Fruit fly (Drosophila melanogaster) whole organism, embryonic: ENCODE results near the gene Cpr65Aw.

Experiments
- Antp ChIP-seq: fragments of 200-800 bp; sonication (Bioruptor generic); optimal IDR thresholded peaks from 3 replicates; lab custom pipeline; 2016; ENCODE audit warnings: missing biosample characterization, missing genetic modification characterization
- CG1024 ChIP-seq: fragments of 200-800 bp; sonication (Bioruptor generic); IDR thresholded peaks from 2 replicates; pipeline ENCODE4 v1.3.6; 2022; ENCODE audit warnings: missing biosample characterization, missing genetic modification characterization
- CG10274 ChIP-seq: fragments of 200-800 bp; sonication (Bioruptor generic); optimal IDR thresholded peaks from 3 replicates; lab custom pipeline; 2017; ENCODE audit warnings: missing biosample characterization, mild to moderate bottlenecking, missing genetic modification characterization
- CG10321 ChIP-seq: fragments of 200-800 bp; sonication (Bioruptor generic); IDR thresholded peaks from 2 replicates; pipeline ENCODE4 v1.3.6; 2022; ENCODE audit warnings: missing biosample characterization, missing genetic modification characterization
- CG10979 ChIP-seq: fragments of 200-800 bp; sonication (Bioruptor generic); optimal IDR thresholded peaks from 2 replicates; lab custom pipeline; 2018; ENCODE audit warnings: missing biosample characterization, mild to moderate bottlenecking, missing genetic modification characterization, moderate library complexity
- CG11504 ChIP-seq: fragments of 200-800 bp; sonication (Bioruptor generic); optimal IDR thresholded peaks from 3 replicates; lab custom pipeline; 2019; ENCODE audit warnings: missing biosample characterization, mild to moderate bottlenecking, missing genetic modification characterization, moderate library complexity
- CG12299 ChIP-seq: fragments of 200-800 bp; sonication (Bioruptor generic); optimal IDR thresholded peaks from 2 replicates; lab custom pipeline; 2018; ENCODE audit warnings: missing biosample characterization, mild to moderate bottlenecking, missing genetic modification characterization
- CG13296 ChIP-seq: fragments of 200-800 bp; sonication (Bioruptor generic); optimal IDR thresholded peaks from 3 replicates; lab custom pipeline; 2018; ENCODE audit warnings: missing biosample characterization, mild to moderate bottlenecking, missing genetic modification characterization
- CG1602 ChIP-seq: fragments of 200-800 bp; sonication (Bioruptor generic); optimal IDR thresholded peaks from 3 replicates; lab custom pipeline; 2016; ENCODE audit warnings: missing biosample characterization, missing genetic modification characterization
- CG17328 ChIP-seq: fragments of 200-800 bp; sonication (Bioruptor generic); IDR thresholded peaks from 2 replicates; pipeline ENCODE4 v1.3.6; 2022; ENCODE audit warnings: missing biosample characterization, missing genetic modification characterization
- CG17802 ChIP-seq: fragments of 200-800 bp; sonication (Bioruptor generic); optimal IDR thresholded peaks from 2 replicates; lab custom pipeline; 2018; ENCODE audit warnings: missing biosample characterization, mild to moderate bottlenecking, missing genetic modification characterization, moderate library complexity
- CG33213 ChIP-seq: fragments of 200-800 bp; sonication (Bioruptor generic); optimal IDR thresholded peaks from 3 replicates; lab custom pipeline; 2016; ENCODE audit warnings: missing biosample characterization, missing genetic modification characterization
- CG3726 ChIP-seq: fragments of 200-800 bp; sonication (Bioruptor generic); IDR thresholded peaks from 3 replicates; pipeline ENCODE4, ENCODE4 v1.3.6; 2022; ENCODE audit warnings: missing biosample characterization, missing genetic modification characterization
- CG3847 ChIP-seq: fragments of 200-800 bp; sonication (Bioruptor generic); IDR thresholded peaks from 2 replicates; pipeline ENCODE4 v1.3.6; 2022; ENCODE audit warnings: missing biosample characterization, missing genetic modification characterization
- CG3995 ChIP-seq: fragments of 200-800 bp; sonication (Bioruptor generic); optimal IDR thresholded peaks from 3 replicates; lab custom pipeline; 2016; ENCODE audit warnings: missing biosample characterization, missing genetic modification characterization
- CG4617 ChIP-seq: fragments of 200-800 bp; sonication (Bioruptor generic); optimal IDR thresholded peaks from 3 replicates; lab custom pipeline; 2016; ENCODE audit warnings: missing biosample characterization, missing genetic modification characterization, borderline replicate concordance
- CG6813 ChIP-seq: fragments of 200-800 bp; sonication (Bioruptor generic); optimal IDR thresholded peaks from 2 replicates; lab custom pipeline; 2017; ENCODE audit warnings: missing biosample characterization, missing genetic modification characterization, mild to moderate bottlenecking, moderate library complexity, missing genetic modification reagents
- CG6854 ChIP-seq: fragments of 200-800 bp; sonication (Bioruptor generic); optimal IDR thresholded peaks from 3 replicates; lab custom pipeline; 2017; ENCODE audit warnings: missing biosample characterization, mild to moderate bottlenecking, missing genetic modification characterization
- CG7745 ChIP-seq: fragments of 200-800 bp; sonication (Bioruptor generic); optimal IDR thresholded peaks from 2 replicates; lab custom pipeline; 2018; ENCODE audit warnings: missing biosample characterization, mild to moderate bottlenecking, missing genetic modification characterization, moderate library complexity
- CG7839 ChIP-seq: fragments of 200-800 bp; sonication (Bioruptor generic); optimal IDR thresholded peaks from 3 replicates; lab custom pipeline; 2018; ENCODE audit warnings: missing biosample characterization, mild to moderate bottlenecking, missing genetic modification characterization, moderate library complexity
- CG8290 ChIP-seq, 3 experiments: fragments of 200-800 bp; sonication (Bioruptor generic); optimal IDR thresholded peaks; 2 replicates each; lab custom pipeline; 2016 to 2019; ENCODE audit warnings: missing biosample characterization in 3 of 3, missing genetic modification characterization in 3 of 3, mild to moderate bottlenecking in 2 of 3, moderate library complexity in 1 of 3
- Camta ChIP-seq: fragments of 200-800 bp; sonication (Bioruptor generic); optimal IDR thresholded peaks from 2 replicates; lab custom pipeline; 2016; ENCODE audit warnings: missing biosample characterization, missing genetic modification characterization
- Chrac-16 ChIP-seq: fragments of 200-800 bp; sonication (Bioruptor generic); optimal IDR thresholded peaks from 3 replicates; lab custom pipeline; 2016; ENCODE audit warnings: missing biosample characterization, missing genetic modification characterization
- Dek ChIP-seq: fragments of 200-800 bp; sonication (Bioruptor generic); optimal IDR thresholded peaks from 3 replicates; lab custom pipeline; 2019; ENCODE audit warnings: missing biosample characterization, mild to moderate bottlenecking, missing genetic modification characterization, moderate library complexity
- Doc3 ChIP-seq: fragments of 200-800 bp; sonication (Bioruptor generic); IDR thresholded peaks from 3 replicates; pipeline ENCODE4 v1.3.6; 2022; ENCODE audit warnings: missing biosample characterization, missing genetic modification characterization; ENCODE audit not compliant: partially characterized antibody
- Drgx ChIP-seq: fragments of 200-800 bp; sonication (Bioruptor generic); IDR thresholded peaks from 2 replicates; pipeline ENCODE4 v1.3.6; 2022; ENCODE audit warnings: missing biosample characterization, missing genetic modification characterization
- Hand ChIP-seq: fragments of 200-800 bp; sonication (Bioruptor generic); optimal IDR thresholded peaks from 2 replicates; lab custom pipeline; 2017; ENCODE audit warnings: mild to moderate bottlenecking, missing biosample characterization, missing genetic modification reagents, missing genetic modification characterization
- NFAT ChIP-seq: fragments of 200-800 bp; sonication (Bioruptor generic); IDR thresholded peaks from 2 replicates; pipeline ENCODE4 v1.3.6; 2022; ENCODE audit warnings: missing biosample characterization, missing genetic modification characterization
- Neu2 ChIP-seq: fragments of 200-800 bp; sonication (Bioruptor generic); optimal IDR thresholded peaks from 3 replicates; lab custom pipeline; 2016; ENCODE audit warnings: missing biosample characterization, missing genetic modification characterization, borderline replicate concordance
- Nf-YB ChIP-seq: fragments of 200-800 bp; sonication (Bioruptor generic); optimal IDR thresholded peaks from 3 replicates; lab custom pipeline; 2019; ENCODE audit warnings: missing biosample characterization, mild to moderate bottlenecking, missing genetic modification characterization, moderate library complexity
- Oaz ChIP-seq: fragments of 200-800 bp; sonication (Bioruptor generic); IDR thresholded peaks from 2 replicates; pipeline ENCODE4 v1.3.6; 2022; ENCODE audit warnings: missing biosample characterization, missing genetic modification characterization
- Sox102F ChIP-seq: fragments of 200-800 bp; sonication (Bioruptor generic); optimal IDR thresholded peaks from 2 replicates; lab custom pipeline; 2018; ENCODE audit warnings: missing biosample characterization, mild to moderate bottlenecking, missing genetic modification characterization, moderate library complexity
- Xrp1 ChIP-seq: fragments of 200-800 bp; sonication (Bioruptor generic); IDR thresholded peaks from 2 replicates; pipeline ENCODE4 v1.3.6; 2022; ENCODE audit warnings: missing biosample characterization, missing genetic modification characterization
- ase ChIP-seq: fragments of 200-800 bp; sonication (Bioruptor generic); IDR thresholded peaks from 3 replicates; pipeline ENCODE4 v1.3.6; 2022; ENCODE audit warnings: missing biosample characterization, missing genetic modification characterization
- chinmo ChIP-seq: fragments of 200-800 bp; sonication (Bioruptor generic); IDR thresholded peaks from 4 replicates; pipeline ENCODE4 v1.3.6; 2022; ENCODE audit warnings: missing biosample characterization, missing genetic modification characterization; ENCODE audit not compliant: partially characterized antibody
- dan ChIP-seq: fragments of 200-800 bp; sonication (Bioruptor generic); IDR thresholded peaks from 2 replicates; pipeline ENCODE4 v1.3.6; 2022; ENCODE audit warnings: missing biosample characterization, missing genetic modification characterization
- dysf ChIP-seq: fragments of 200-800 bp; sonication (Bioruptor generic); IDR thresholded peaks from 3 replicates; pipeline ENCODE4 v1.3.6; 2022; ENCODE audit warnings: missing biosample characterization, missing genetic modification characterization
- eyg ChIP-seq: fragments of 200-800 bp; sonication (Bioruptor generic); optimal IDR thresholded peaks from 3 replicates; lab custom pipeline; 2016; ENCODE audit warnings: missing biosample characterization, missing genetic modification characterization
- fd102C ChIP-seq: fragments of 200-800 bp; sonication (Bioruptor generic); optimal IDR thresholded peaks from 2 replicates; lab custom pipeline; 2018; ENCODE audit warnings: missing biosample characterization, mild to moderate bottlenecking, missing genetic modification characterization, moderate library complexity
- gsb-n ChIP-seq: fragments of 200-800 bp; sonication (Bioruptor generic); optimal IDR thresholded peaks from 3 replicates; lab custom pipeline; 2018; ENCODE audit warnings: missing biosample characterization, mild to moderate bottlenecking, missing genetic modification characterization
- hth ChIP-seq: fragments of >200 bp; optimal IDR thresholded peaks from 2 replicates; lab custom pipeline; 2017; ENCODE audit warnings: inconsistent platforms
- luna ChIP-seq: fragments of 200-800 bp; sonication (Bioruptor generic); optimal IDR thresholded peaks from 2 replicates; lab custom pipeline; 2016; ENCODE audit warnings: missing biosample characterization, missing genetic modification characterization
- ro ChIP-seq: fragments of 200-800 bp; sonication (Bioruptor generic); IDR thresholded peaks from 2 replicates; pipeline ENCODE4 v1.3.6; 2022; ENCODE audit warnings: missing biosample characterization, missing genetic modification characterization
- row ChIP-seq: fragments of 200-800 bp; sonication (Bioruptor generic); IDR thresholded peaks from 3 replicates; pipeline ENCODE4 v1.3.6; 2022; ENCODE audit warnings: missing biosample characterization, missing genetic modification characterization
- sens-2 ChIP-seq: fragments of 200-800 bp; sonication (Bioruptor generic); IDR thresholded peaks from 2 replicates; pipeline ENCODE4 v1.3.6; 2022; ENCODE audit warnings: missing biosample characterization, missing genetic modification characterization
- sob ChIP-seq: fragments of 200-800 bp; sonication (Bioruptor generic); IDR thresholded peaks from 2 replicates; pipeline ENCODE4 v1.3.6; 2022; ENCODE audit warnings: missing biosample characterization, missing genetic modification characterization
- stc ChIP-seq: fragments of 200-800 bp; sonication (Bioruptor generic); IDR thresholded peaks from 2 replicates; pipeline ENCODE4 v1.3.6; 2022; ENCODE audit warnings: missing biosample characterization, missing genetic modification characterization
- tgo ChIP-seq: fragments of 200-800 bp; sonication (Bioruptor generic); IDR thresholded peaks from 3 replicates; pipeline ENCODE4 v1.3.6; 2022; ENCODE audit warnings: missing biosample characterization, missing genetic modification characterization
- tin ChIP-seq: fragments of 200-800 bp; sonication (Bioruptor generic); optimal IDR thresholded peaks from 3 replicates; lab custom pipeline; 2016; ENCODE audit warnings: missing biosample characterization, missing genetic modification characterization
- tna ChIP-seq: fragments of 200-800 bp; sonication (Bioruptor generic); IDR thresholded peaks from 2 replicates; pipeline ENCODE4 v1.3.6; 2022; ENCODE audit warnings: missing biosample characterization, missing genetic modification characterization; ENCODE audit not compliant: partially characterized antibody

Cpr65Aw gene

DNA sequence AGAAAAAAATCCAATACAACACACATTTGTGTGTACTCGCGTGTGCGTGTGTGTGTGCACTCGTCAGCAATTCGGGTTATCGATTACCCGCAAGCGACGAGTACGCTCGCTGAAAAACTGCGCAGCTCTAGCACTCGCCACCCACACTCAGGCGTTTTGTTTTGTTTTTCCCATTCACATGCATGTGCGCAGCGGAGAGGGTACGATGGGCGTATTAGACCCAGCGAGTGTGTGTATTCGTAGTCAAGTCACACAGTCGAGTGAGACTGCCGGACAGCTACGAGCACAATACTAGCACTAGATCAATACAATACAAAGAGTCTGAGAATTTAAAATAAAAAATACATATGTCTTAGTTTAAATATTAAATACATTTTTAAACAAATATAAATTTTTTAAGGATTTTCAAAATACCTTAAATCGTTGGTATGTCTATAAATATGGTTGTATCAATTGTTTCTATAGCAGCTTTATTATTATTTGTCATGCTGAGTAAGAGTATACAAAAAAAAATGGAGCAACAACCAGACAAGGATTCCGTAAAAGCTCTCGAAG is 42.7 kb upstream of the Cpr65Aw start, which contains the start of the genes D19B and CG43293 (continued):
- TF ChIP-seq CG13296 (GFP tag; lab: Kevin White, UChicago) (peak; percentile 88), row (GFP tag; lab: Robert Waterston, UW) (peak; percentile 98), CG17802 (peak; percentile 60), CG6813 (GFP tag; lab: Kevin White, UChicago) (peak; percentile 86), tna (GFP tag; lab: Robert Waterston, UW) (peak; percentile 59; the same call in 1 of the 2 replicates), CG3726 (GFP tag; lab: Robert Waterston, UW) (peak; percentile 87), CG11504 (tag; lab: Kevin White, UChicago) (peak; percentile 87), CG4617 (GFP tag; lab: Kevin White, UChicago) (peak; percentile 82), sens-2 (GFP tag; lab: Robert Waterston, UW) (peak; percentile 64), Hand (GFP tag; lab: Kevin White, UChicago) (peak; percentile 62), tin (GFP tag; lab: Kevin White, UChicago) (peak; percentile 92), CG3847 (GFP tag; lab: Robert Waterston, UW) (peak; percentile 91), CG8290 (GFP tag; optimal IDR thresholded peaks at IDR 0.05; lab: Kevin White, UChicago) (peak; percentile 74), CG8290 (tag; optimal IDR thresholded peaks at IDR 0.05; lab: Kevin White, UChicago) (peak in 1 of 2 experiments; percentile 98), eyg (GFP tag; lab: Kevin White, UChicago) (peak; percentile 78), ase (peak; percentile 92), Camta (GFP tag; lab: Kevin White, UChicago) (peak; percentile 83), Nf-YB (peak; percentile 69), Xrp1 (GFP tag; lab: Robert Waterston, UW) (peak; percentile 95), CG10274 (peak; percentile 80), Oaz (GFP tag; lab: Robert Waterston, UW) (peak; percentile 66), dan (no peak), luna (GFP tag; lab: Kevin White, UChicago) (peak; percentile 11), CG1024 (GFP tag; lab: Robert Waterston, UW) (peak; percentile 86), CG10321 (peak; percentile 65), Antp (GFP tag; lab: Kevin White, UChicago) (peak; percentile 93), Neu2 (GFP tag; lab: Kevin White, UChicago) (peak; percentile 26), CG10979 (tag; lab: Kevin White, UChicago) (peak; percentile 86), fd102C (peak; percentile 12), sob (GFP tag; lab: Robert Waterston, UW) (peak; percentile 87), CG6854 (GFP tag; lab: Kevin White, UChicago) (peak; percentile 64), Drgx (GFP tag; lab: Robert Waterston, UW) (peak; percentile 92), CG3995 (GFP tag; lab: Kevin White, UChicago) (peak; percentile 33), CG1602 (GFP tag; lab: Kevin White, UChicago) (peak; percentile 88), Sox102F (GFP tag; lab: Kevin White, UChicago) (peak; percentile 89), hth (lab: Kevin White, UChicago) (no peak), Dek (tag; lab: Kevin White, UChicago) (peak; percentile 90), NFAT (peak; percentile 96), gsb-n (tag; lab: Kevin White, UChicago) (peak; percentile 82), stc (GFP tag; lab: Robert Waterston, UW) (peak; percentile 87), Chrac-16 (GFP tag; lab: Kevin White, UChicago) (peak; percentile 91), CG7839 (peak; percentile 88), dysf (GFP tag; lab: Robert Waterston, UW) (peak; percentile 91), chinmo (GFP tag; lab: Robert Waterston, UW) (peak; percentile 98), CG33213 (GFP tag; lab: Kevin White, UChicago) (peak; percentile 81), ro (GFP tag; lab: Robert Waterston, UW) (peak; percentile 77), CG17328 (peak; percentile 92), Doc3 (no peak), tgo (GFP tag; lab: Robert Waterston, UW) (peak; percentile 92), CG7745 (tag; lab: Kevin White, UChicago) (no peak), CG12299 (tag; lab: Kevin White, UChicago) (peak; percentile 69)
